In genomic region chr3L:14319192-14319591, dm6 we compare ENCODE assay signal across 3 fruit fly cellular contexts.
TF ChIP-seq lines count a peak whose summit lies in the region.

No protein-coding gene starts in this region.

- no peak for TF ChIP-seq CTCF in whole organism, embryonic (GFP tag; optimal IDR thresholded peaks at IDR 0.05; lab: Kevin White, UChicago)

TF ChIP-seq in whole organism, embryonic, 481 proteins besides CTCF, POLR2A, EP300 and RAD21:
- TF ChIP-seq sens (GFP tag; lab: Kevin White, UChicago) (peak; percentile 24), Abd-B (GFP tag; optimal IDR thresholded peaks at IDR 0.05; lab: Kevin White, UChicago) (peak; percentile 18), Med (GFP tag; lab: Kevin White, UChicago) (peak; percentile 60), row (GFP tag; IDR thresholded peaks at IDR 0.05; lab: Robert Waterston, UW) (peak; percentile 15; the same call in 1 of the 3 replicates), Dll (GFP tag; IDR thresholded peaks at IDR 0.05; lab: Robert Waterston, UW; ENCODE audit: partially characterized antibody) (no peak), Drgx (GFP tag; IDR thresholded peaks at IDR 0.05; lab: Robert Waterston, UW) (peak; percentile 47; the same call in 1 of the 2 replicates), Dfd (GFP tag; optimal IDR thresholded peaks at IDR 0.05; lab: Kevin White, UChicago) (no peak), pan (optimal IDR thresholded peaks at IDR 0.05; lab: Kevin White, UChicago) (no peak), pan (GFP tag; optimal IDR thresholded peaks at IDR 0.05 in 1 of 2, IDR thresholded peaks at IDR 0.05 in 1 of 2) (peak in 1 of 2 experiments; percentile 30), CG31224 (GFP tag; IDR thresholded peaks at IDR 0.05; lab: Robert Waterston, UW) (no peak)
TF ChIP-seq in whole organism, embryonic: peak in this region for 6.

TF ChIP-seq in whole organism, prepupa, 60 proteins besides CTCF, POLR2A, EP300 and RAD21:
- no peak for TF ChIP-seq net (GFP tag; optimal IDR thresholded peaks at IDR 0.05; lab: Kevin White, UChicago)
- TF ChIP-seq salr (GFP tag; optimal IDR thresholded peaks at IDR 0.05; lab: Kevin White, UChicago), result no peak
- no peak for TF ChIP-seq Eip93F (GFP tag; optimal IDR thresholded peaks at IDR 0.05; lab: Kevin White, UChicago)
- no peak for TF ChIP-seq CG11902 (GFP tag; optimal IDR thresholded peaks at IDR 0.05; lab: Kevin White, UChicago)
- peak; percentile 4 for TF ChIP-seq esn (GFP tag; optimal IDR thresholded peaks at IDR 0.05; lab: Kevin White, UChicago)
- peak; percentile 15 for TF ChIP-seq pdm3 (GFP tag; optimal IDR thresholded peaks at IDR 0.05; lab: Kevin White, UChicago)
- TF ChIP-seq Hr4 (GFP tag; optimal IDR thresholded peaks at IDR 0.05; lab: Kevin White, UChicago), result peak; percentile 21
- peak; percentile 14 for TF ChIP-seq acj6 (GFP tag; optimal IDR thresholded peaks at IDR 0.05; lab: Kevin White, UChicago)
- peak; percentile 22 for TF ChIP-seq CG3919 (GFP tag; optimal IDR thresholded peaks at IDR 0.05; lab: Kevin White, UChicago)
- TF ChIP-seq Smox (GFP tag; optimal IDR thresholded peaks at IDR 0.05; lab: Kevin White, UChicago), result peak; percentile 9
- TF ChIP-seq Hr38 (GFP tag; optimal IDR thresholded peaks at IDR 0.05; lab: Kevin White, UChicago), result no peak
- peak; percentile 65 for TF ChIP-seq Eip78C (GFP tag; lab: Kevin White, UChicago)
- no peak for TF ChIP-seq CG7368 (GFP tag; optimal IDR thresholded peaks at IDR 0.05; lab: Kevin White, UChicago)
- TF ChIP-seq Hr39 (GFP tag; optimal IDR thresholded peaks at IDR 0.05; lab: Kevin White, UChicago), result peak; percentile 19
- peak; percentile 52; the same call in 2 of the 3 replicates for TF ChIP-seq CG6163 (GFP tag; IDR thresholded peaks at IDR 0.05; lab: Robert Waterston, UW)
- TF ChIP-seq CG32006 (GFP tag; optimal IDR thresholded peaks at IDR 0.05; lab: Kevin White, UChicago), result peak; percentile 28
- peak; percentile 44; the same call in 1 of the 3 replicates for TF ChIP-seq CG8119 (GFP tag; IDR thresholded peaks at IDR 0.05; lab: Robert Waterston, UW)
- TF ChIP-seq CG8319 (GFP tag; optimal IDR thresholded peaks at IDR 0.05; lab: Kevin White, UChicago), result no peak
- peak; percentile 44; the same call in 1 of the 3 replicates for TF ChIP-seq eg (GFP tag; IDR thresholded peaks at IDR 0.05; lab: Robert Waterston, UW)
- TF ChIP-seq svp (GFP tag; lab: Kevin White, UChicago), result peak; percentile 66

TF ChIP-seq in whole organism, pupa, 21 proteins besides CTCF, POLR2A, EP300 and RAD21:
- TF ChIP-seq D1 (tag; optimal IDR thresholded peaks at IDR 0.05; lab: Kevin White, UChicago) (no peak), CG10348 (GFP tag; IDR thresholded peaks at IDR 0.05; lab: Robert Waterston, UW) (no peak), CG17806 (tag; optimal IDR thresholded peaks at IDR 0.05; lab: Kevin White, UChicago) (no peak), fd96Ca (GFP tag; IDR thresholded peaks at IDR 0.05; lab: Robert Waterston, UW) (0 out of 3 replicates have a peak, but pooled peaks have one; percentile 22), CG8159 (tag; optimal IDR thresholded peaks at IDR 0.05; lab: Kevin White, UChicago) (no peak), EcR (GFP tag; optimal IDR thresholded peaks at IDR 0.05; lab: Kevin White, UChicago) (no peak), CG8301 (tag; optimal IDR thresholded peaks at IDR 0.05; lab: Kevin White, UChicago) (no peak), CG15710 (tag; optimal IDR thresholded peaks at IDR 0.05; lab: Kevin White, UChicago) (no peak), Ets98B (GFP tag; IDR thresholded peaks at IDR 0.05; lab: Robert Waterston, UW) (peak; percentile 30; the same call in 1 of the 2 replicates), Pif1B (GFP tag; optimal IDR thresholded peaks at IDR 0.05; lab: Kevin White, UChicago) (no peak), CG13204 (GFP tag; optimal IDR thresholded peaks at IDR 0.05; lab: Kevin White, UChicago) (no peak), CG14655 (GFP tag; optimal IDR thresholded peaks at IDR 0.05; lab: Kevin White, UChicago) (peak; percentile 33), CG34367 (tag; optimal IDR thresholded peaks at IDR 0.05; lab: Kevin White, UChicago) (no peak), gl (tag; optimal IDR thresholded peaks at IDR 0.05; lab: Kevin White, UChicago) (no peak)

Comparison
In these comparisons a context has a peak if more than half of its experiments do, and no peak if none do; other contexts are left out.
1. Of the 7 proteins assayed by ChIP-seq in both whole organism, embryonic and whole organism, prepupa: peak only in whole organism, embryonic: none; only in whole organism, prepupa: Hr39; in both: none; in neither: 6.